Fruit fly (Drosophila melanogaster) whole organism: ENCODE measurements around the gene hyd.

Experiments used
- Dll ChIP-seq: fragments of >200 bp; optimal IDR thresholded peaks from 2 replicates; lab custom pipeline; 2017
- EcR ChIP-seq, 2 experiments: fragments of >200 bp; optimal IDR thresholded peaks; 2 replicates each; lab custom pipeline; 2017; ENCODE audit warnings: missing biosample characterization in 2 of 2, missing genetic modification characterization in 2 of 2, missing genetic modification reagents in 2 of 2

DNA sequence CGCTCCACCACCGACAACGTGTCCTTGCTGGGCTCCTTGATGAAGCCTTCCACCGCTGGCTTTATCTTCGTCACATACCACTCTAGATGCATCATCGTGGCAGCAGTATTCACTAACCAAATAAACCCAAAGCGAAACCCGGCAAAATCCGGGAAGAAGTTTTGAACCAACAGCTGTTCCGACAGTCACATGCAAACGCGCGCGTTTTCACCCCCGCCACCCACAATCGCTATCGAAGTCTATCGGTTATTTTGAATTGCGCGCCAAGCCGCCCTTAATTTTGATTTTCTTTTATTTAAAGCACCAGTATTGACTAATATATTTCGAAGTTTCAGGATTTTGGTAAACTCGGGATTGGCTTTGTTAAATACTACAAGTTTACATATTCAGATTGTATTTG, 29.1 kb upstream of the hyd start, which contains the start of gene Tti1:
- no peak for TF ChIP-seq Dll (lab: Kevin White, UChicago)
- TF ChIP-seq EcR (GFP tag; optimal IDR thresholded peaks at IDR 0.05; lab: Kevin White, UChicago), result no peak
